Worm (Caenorhabditis elegans): Measurements from ENCODE around the gene sds-22.

DNA sequence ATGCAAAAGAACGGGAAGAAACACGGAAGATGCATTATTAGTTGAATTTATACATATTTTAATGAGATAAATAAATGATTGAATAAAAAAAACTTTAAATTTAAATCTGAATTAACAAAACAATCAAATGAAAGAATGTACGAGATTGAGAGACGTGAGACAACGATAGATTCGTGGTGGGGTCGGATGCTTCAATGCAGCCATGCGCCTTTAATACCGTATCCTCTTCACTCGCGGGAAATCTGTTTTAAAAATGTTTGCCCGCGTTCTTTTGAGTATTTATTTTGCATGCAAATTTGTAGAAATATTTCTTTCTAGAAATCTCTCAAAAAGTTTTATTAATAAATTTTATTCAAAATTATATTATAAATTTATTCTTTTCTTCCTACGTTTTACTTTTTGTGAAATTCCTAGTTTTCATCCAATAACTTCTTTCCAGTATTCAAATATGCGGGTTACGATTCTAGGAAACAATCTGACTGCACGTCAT is 22.2 kb downstream of the sds-22 start, which contains the start of gene perm-1:
- TF ChIP-seq unc-39 (tag; optimal IDR thresholded peaks at IDR 0.05) (no peak), ztf-11 (tag; optimal IDR thresholded peaks at IDR 0.05) (no peak), nhr-12 (tag; optimal IDR thresholded peaks at IDR 0.05) (no peak), pha-4 (tag; optimal IDR thresholded peaks at IDR 0.05) (no peak), nhr-28 (tag; optimal IDR thresholded peaks at IDR 0.05) (no peak), nhr-76 (tag; optimal IDR thresholded peaks at IDR 0.05) (no peak), lin-13 (tag; optimal IDR thresholded peaks at IDR 0.05) (no peak), mab-5 (tag; optimal IDR thresholded peaks at IDR 0.05) (no peak), snpc-4 (tag; optimal IDR thresholded peaks at IDR 0.05) (no peak), unc-62 (GFP tag; optimal IDR thresholded peaks at IDR 0.05) (no peak), bed-3 (GFP tag; optimal IDR thresholded peaks at IDR 0.05) (no peak), unc-120 (tag; optimal IDR thresholded peaks at IDR 0.05; ENCODE audit: poor library complexity, severe bottlenecking) (no peak)

Data from whole organism, mixed stage, embryonic.